Fruit fly (Drosophila melanogaster): Measurements from ENCODE around the gene mask.
A peak's percentile ranks its signal among the peaks of the same experiment; 100 is the strongest.

DNA sequence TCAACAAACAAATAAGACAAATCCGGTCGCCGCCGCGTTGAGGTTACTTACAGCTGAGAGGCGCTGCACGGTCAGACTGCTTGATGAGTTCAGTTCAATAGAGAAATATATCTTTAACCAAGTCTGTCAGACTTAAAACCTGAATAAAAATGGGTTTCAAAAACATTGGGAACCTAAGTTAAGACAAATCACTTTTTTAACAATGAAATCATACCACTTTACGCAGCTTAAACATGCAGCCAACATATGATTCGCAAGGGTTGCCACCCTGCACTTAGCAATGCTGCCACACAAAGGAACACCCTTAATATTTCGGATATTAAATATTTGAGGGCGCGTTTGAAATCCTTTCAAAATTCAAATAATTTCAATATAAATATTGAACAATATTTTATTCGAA, 41.7 kb upstream of the mask start, which contains the start of gene CG5515:
- peak; percentile 96 for TF ChIP-seq bab1 (GFP tag; optimal IDR thresholded peaks at IDR 0.05)
- peak; percentile 76 for TF ChIP-seq tj (GFP tag; optimal IDR thresholded peaks at IDR 0.05)
- TF ChIP-seq CG1620 (GFP tag; optimal IDR thresholded peaks at IDR 0.05) = peak; percentile 85
- TF ChIP-seq cnc (optimal IDR thresholded peaks at IDR 0.05) = no peak
- TF ChIP-seq cic (GFP tag; optimal IDR thresholded peaks at IDR 0.05) = peak; percentile 18

All from whole organism, adult.